Worm (Caenorhabditis elegans) whole organism, young adult: Measurements from ENCODE around the gene C25A6.1.

ENCODE experiments used
- K11D2.4 ChIP-seq: fragments of 200-800 bp; sonication (Bioruptor generic); IDR thresholded peaks from 2 replicates; pipeline ENCODE4 v1.3.6; 2022; ENCODE audit warnings: missing genetic modification reagents, missing genetic modification characterization, missing compliant biosample characterization
- Y79H2A.3 ChIP-seq: fragments of 200-800 bp; sonication (Bioruptor generic); conservative IDR thresholded peaks from 2 replicates; pipeline ENCODE4 v1.3.6; 2022; ENCODE audit warnings: missing genetic modification reagents, missing genetic modification characterization, missing compliant biosample characterization
- snpc-4 ChIP-seq, 5 experiments: fragments of 150-350 bp in 1 of 5; sonication (generic microtip) in 4 of 5; optimal IDR thresholded peaks; 2 replicates each; lab custom pipeline; 2014 to 2018; ENCODE audit warnings: missing genetic modification characterization in 5 of 5, missing biosample characterization in 3 of 5, antibody characterized with exemption in 2 of 5, mild to moderate bottlenecking in 2 of 5, missing compliant biosample characterization in 2 of 5, missing genotype in 2 of 5, moderate library complexity in 2 of 5, missing genetic modification reagents in 1 of 5
- unc-62 ChIP-seq: fragments of 150-350 bp; optimal IDR thresholded peaks from 2 replicates; lab custom pipeline; 2014; ENCODE audit warnings: missing biosample characterization, missing genetic modification reagents, missing genetic modification characterization

DNA sequence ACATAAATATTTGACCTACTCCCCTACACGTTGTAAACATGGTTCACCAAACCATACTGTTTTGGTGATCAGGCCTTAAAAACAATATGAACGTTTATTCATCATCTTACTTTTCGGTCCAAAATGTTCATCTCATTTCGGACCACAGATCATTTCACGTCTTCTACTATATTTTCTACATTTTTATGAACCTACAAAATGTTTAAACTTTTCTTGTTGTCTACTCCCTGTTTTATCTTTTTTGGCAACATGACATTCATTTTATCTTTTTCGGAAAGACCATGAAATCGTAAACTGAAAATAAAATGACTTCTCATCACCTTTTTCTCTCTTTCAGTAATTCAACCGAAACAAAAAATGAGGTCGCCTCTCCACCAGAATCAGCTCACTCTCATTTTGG is 19.5 kb downstream of the C25A6.1 start, which contains the start of gene rhr-1:
- TF ChIP-seq unc-62 (no peak), K11D2.4 (no peak), snpc-4 (GFP tag; optimal IDR thresholded peaks at IDR 0.05; lab: Kevin White, UChicago) (no peak), snpc-4 (tag; optimal IDR thresholded peaks at IDR 0.05; lab: Kevin White, UChicago) (no peak), Y79H2A.3 (no peak)
